Worm (Caenorhabditis elegans) whole organism, L1 larva: ENCODE data around the gene C49F8.3.

ENCODE experiments used
- C04F5.9 ChIP-seq: sonication (generic microtip); optimal IDR thresholded peaks from 2 replicates; lab custom pipeline; 2016; ENCODE audit warnings: missing genetic modification characterization, missing compliant biosample characterization
- F16B12.6 ChIP-seq: fragments of 150-350 bp; optimal IDR thresholded peaks from 2 replicates; lab custom pipeline; 2014; ENCODE audit warnings: missing biosample characterization, missing genetic modification characterization
- aha-1 ChIP-seq: fragments of 150-350 bp; optimal IDR thresholded peaks from 2 replicates; lab custom pipeline; 2014; ENCODE audit warnings: missing biosample characterization, missing genetic modification characterization
- blmp-1 ChIP-seq: fragments of 150-350 bp; optimal IDR thresholded peaks from 2 replicates; lab custom pipeline; 2014; ENCODE audit warnings: missing biosample characterization, missing genetic modification characterization
- ceh-63 ChIP-seq: fragments of 200-800 bp; sonication (Bioruptor generic); optimal IDR thresholded peaks from 2 replicates; lab custom pipeline; 2018; ENCODE audit warnings: mild to moderate bottlenecking, missing genetic modification characterization, missing compliant biosample characterization
- ceh-8 ChIP-seq: fragments of 200-800 bp; sonication (Bioruptor generic); optimal IDR thresholded peaks from 2 replicates; lab custom pipeline; 2018; ENCODE audit warnings: mild to moderate bottlenecking, missing genetic modification characterization, moderate library complexity, missing compliant biosample characterization
- ceh-82 ChIP-seq, 3 experiments: fragments of 150-350 bp in 1 of 3; sonication (generic microtip) in 2 of 3; optimal IDR thresholded peaks; 2 replicates each; lab custom pipeline; 2014 to 2017; ENCODE audit warnings: missing biosample characterization in 3 of 3, missing genetic modification characterization in 3 of 3
- dpl-1 ChIP-seq, 3 experiments: fragments of 150-350 bp in 2 of 3; sonication (generic microtip) in 1 of 3; optimal IDR thresholded peaks; 2 replicates each; lab custom pipeline; 2014 to 2017; ENCODE audit warnings: missing biosample characterization in 3 of 3, missing genetic modification characterization in 3 of 3, missing genetic modification reagents in 3 of 3
- dsc-1 ChIP-seq: sonication (generic microtip); optimal IDR thresholded peaks from 2 replicates; lab custom pipeline; 2016; ENCODE audit warnings: mild to moderate bottlenecking, missing genetic modification characterization, missing compliant biosample characterization
- efl-1 ChIP-seq, 4 experiments: fragments of 150-350 bp; optimal IDR thresholded peaks in 3 of 4; peaks in 1 of 4; 1 replicate in 1 of 4; 2 replicates in 3 of 4; lab custom pipeline; 2014; ENCODE audit warnings: missing biosample characterization in 2 of 4, missing genetic modification characterization in 2 of 4, missing genetic modification reagents in 2 of 4
- egl-27 ChIP-seq, 2 experiments: fragments of 150-350 bp in 1 of 2; sonication (generic microtip); optimal IDR thresholded peaks; 3 replicates each; lab custom pipeline; 2017 to 2018; ENCODE audit warnings: missing biosample characterization in 2 of 2, missing genetic modification characterization in 2 of 2, missing genetic modification reagents in 2 of 2
- elt-2 ChIP-seq: sonication (generic microtip); optimal IDR thresholded peaks from 2 replicates; lab custom pipeline; 2016; ENCODE audit warnings: missing genetic modification characterization, mild to moderate bottlenecking, inconsistent platforms, missing compliant biosample characterization, missing genetic modification reagents
- elt-3 ChIP-seq, 6 experiments: fragments of 150-350 bp in 1 of 6; sonication (generic microtip); optimal IDR thresholded peaks; 2 replicates each; lab custom pipeline; 2017 to 2018; ENCODE audit warnings: missing biosample characterization in 6 of 6, missing genetic modification characterization in 6 of 6, inconsistent platforms in 1 of 6
- fkh-10 ChIP-seq: sonication (generic microtip); optimal IDR thresholded peaks from 2 replicates; lab custom pipeline; 2017; ENCODE audit warnings: missing biosample characterization, missing genetic modification reagents, missing genetic modification characterization
- fos-1 ChIP-seq: fragments of 150-350 bp; optimal IDR thresholded peaks from 2 replicates; lab custom pipeline; 2014; ENCODE audit warnings: missing biosample characterization, missing genetic modification characterization
- hlh-4 ChIP-seq: sonication (generic microtip); optimal IDR thresholded peaks from 2 replicates; lab custom pipeline; 2016; ENCODE audit warnings: mild to moderate bottlenecking, missing genetic modification characterization, missing compliant biosample characterization
- hpl-2 ChIP-seq: fragments of 150-350 bp; optimal IDR thresholded peaks from 2 replicates; lab custom pipeline; 2014; ENCODE audit warnings: missing biosample characterization, missing genetic modification reagents, missing genetic modification characterization
- isw-1 ChIP-seq: fragments of 200-800 bp; sonication (Bioruptor generic); IDR thresholded peaks from 2 replicates; pipeline ENCODE4 v1.3.6; 2022; ENCODE audit warnings: missing genetic modification characterization, missing compliant biosample characterization
- lin-14 ChIP-seq: fragments of 200-800 bp; sonication (Bioruptor generic); optimal IDR thresholded peaks from 2 replicates; lab custom pipeline; 2018; ENCODE audit warnings: mild to moderate bottlenecking, missing genetic modification characterization, moderate library complexity, missing compliant biosample characterization
- lin-15B ChIP-seq: fragments of 150-350 bp; sonication (generic microtip); optimal IDR thresholded peaks from 3 replicates; lab custom pipeline; 2014; ENCODE audit warnings: missing biosample characterization, missing genetic modification characterization
- lin-35 ChIP-seq, 2 experiments: fragments of 150-350 bp; optimal IDR thresholded peaks; 2 replicates each; lab custom pipeline; 2014; ENCODE audit warnings: missing biosample characterization in 2 of 2, missing genetic modification characterization in 2 of 2, missing genetic modification reagents in 2 of 2
- lsy-2 ChIP-seq, 2 experiments: fragments of 150-350 bp; optimal IDR thresholded peaks; 2 replicates each; lab custom pipeline; 2014; ENCODE audit warnings: missing biosample characterization in 2 of 2, missing genetic modification characterization in 2 of 2
- mab-9 ChIP-seq: fragments of 200-800 bp; sonication (Bioruptor generic); IDR thresholded peaks from 2 replicates; pipeline ENCODE4 v1.3.6; 2022; ENCODE audit warnings: missing genetic modification reagents, missing genetic modification characterization, missing compliant biosample characterization
- mdl-1 ChIP-seq, 2 experiments: fragments of 150-350 bp; optimal IDR thresholded peaks; 2 replicates each; lab custom pipeline; 2014 to 2017; ENCODE audit warnings: missing biosample characterization in 2 of 2, missing genetic modification characterization in 2 of 2, inconsistent platforms in 1 of 2
- mep-1 ChIP-seq: fragments of 150-350 bp; optimal IDR thresholded peaks from 2 replicates; lab custom pipeline; 2014; ENCODE audit warnings: missing biosample characterization, missing genetic modification characterization
- nhr-11 ChIP-seq: fragments of 150-350 bp; optimal IDR thresholded peaks from 2 replicates; lab custom pipeline; 2014; ENCODE audit warnings: missing biosample characterization, missing genetic modification characterization
- nhr-19 ChIP-seq: fragments of 200-800 bp; sonication (Bioruptor generic); conservative IDR thresholded peaks from 2 replicates; pipeline ENCODE4 v1.3.6; 2022; ENCODE audit warnings: missing genetic modification characterization, missing compliant biosample characterization
- nhr-20 ChIP-seq: sonication (generic microtip); optimal IDR thresholded peaks from 2 replicates; lab custom pipeline; 2016; ENCODE audit warnings: mild to moderate bottlenecking, missing genetic modification characterization, missing compliant biosample characterization
- nhr-71 ChIP-seq: sonication (generic microtip); optimal IDR thresholded peaks from 2 replicates; lab custom pipeline; 2016; ENCODE audit warnings: mild to moderate bottlenecking, missing genetic modification characterization, moderate library complexity, missing compliant biosample characterization
- nhr-90 ChIP-seq: sonication (generic microtip); optimal IDR thresholded peaks from 2 replicates; lab custom pipeline; 2016; ENCODE audit warnings: mild to moderate bottlenecking, missing genetic modification characterization, missing compliant biosample characterization; ENCODE audit not compliant: poor library complexity
- pqm-1 ChIP-seq: sonication (generic microtip); optimal IDR thresholded peaks from 3 replicates; lab custom pipeline; 2017; ENCODE audit warnings: missing biosample characterization, missing genetic modification characterization
- rnt-1 ChIP-seq: sonication (generic microtip); optimal IDR thresholded peaks from 2 replicates; lab custom pipeline; 2016; ENCODE audit warnings: mild to moderate bottlenecking, missing genetic modification characterization, moderate library complexity, missing compliant biosample characterization
- skn-1 ChIP-seq: fragments of 150-350 bp; optimal IDR thresholded peaks from 2 replicates; lab custom pipeline; 2014; ENCODE audit warnings: missing biosample characterization, missing genetic modification characterization
- snu-23 ChIP-seq: sonication (generic microtip); optimal IDR thresholded peaks from 2 replicates; lab custom pipeline; 2016; ENCODE audit warnings: missing genetic modification characterization, missing compliant biosample characterization
- sup-37 ChIP-seq: fragments of 200-800 bp; sonication (Bioruptor generic); optimal IDR thresholded peaks from 2 replicates; lab custom pipeline; 2018; ENCODE audit warnings: mild to moderate bottlenecking, missing genetic modification characterization, missing compliant biosample characterization
- tbx-2 ChIP-seq: sonication (generic microtip); optimal IDR thresholded peaks from 2 replicates; lab custom pipeline; 2016; ENCODE audit warnings: missing genetic modification characterization, missing compliant biosample characterization
- unc-130 ChIP-seq: fragments of 150-350 bp; optimal IDR thresholded peaks from 2 replicates; lab custom pipeline; 2017; ENCODE audit warnings: missing biosample characterization, missing genetic modification characterization, inconsistent platforms
- unc-86 ChIP-seq: sonication (generic microtip); optimal IDR thresholded peaks from 2 replicates; lab custom pipeline; 2016; ENCODE audit warnings: missing genetic modification characterization, missing compliant biosample characterization
- unc-98 ChIP-seq: fragments of 200-800 bp; sonication (Bioruptor generic); IDR thresholded peaks from 2 replicates; pipeline ENCODE4 v1.3.6; 2022; ENCODE audit warnings: missing genetic modification characterization, missing compliant biosample characterization
- vab-15 ChIP-seq: sonication (generic microtip); optimal IDR thresholded peaks from 2 replicates; lab custom pipeline; 2017; ENCODE audit warnings: missing genotype, mild to moderate bottlenecking, missing genetic modification characterization, missing compliant biosample characterization
- zag-1 ChIP-seq: fragments of 150-350 bp; optimal IDR thresholded peaks from 2 replicates; lab custom pipeline; 2014; ENCODE audit warnings: missing biosample characterization, missing genetic modification characterization
- ztf-11 ChIP-seq, 2 experiments: sonication (generic microtip); optimal IDR thresholded peaks; 2 replicates each; lab custom pipeline; 2016 to 2017; ENCODE audit warnings: missing genetic modification characterization in 2 of 2, missing biosample characterization in 1 of 2, missing compliant biosample characterization in 1 of 2
- ztf-4 ChIP-seq: fragments of 150-350 bp; optimal IDR thresholded peaks from 2 replicates; lab custom pipeline; 2014; ENCODE audit warnings: missing biosample characterization, missing genetic modification characterization

The C49F8.3 gene

ce11 chrX:13366955-13367354 lies 20.4 kb downstream of the C49F8.3 start:
- TF ChIP-seq lin-14 (GFP tag; lab: Kevin White, UChicago) (peak; percentile 48), mab-9 (GFP tag; lab: Robert Waterston, UW) (no peak), nhr-19 (0 out of 2 replicates have a peak, but pooled peaks have one; percentile 8), tbx-2 (tag; lab: Kevin White, UChicago) (no peak), lsy-2 (tag; optimal IDR thresholded peaks at IDR 0.05; lab: Kevin White, UChicago) (no peak), nhr-71 (tag; lab: Kevin White, UChicago) (peak; percentile 36), fos-1 (tag; lab: Kevin White, UChicago) (no peak), zag-1 (tag; lab: Kevin White, UChicago) (no peak), ceh-8 (GFP tag; lab: Kevin White, UChicago) (no peak), snu-23 (GFP tag; lab: Kevin White, UChicago) (peak; percentile 42), nhr-20 (peak; percentile 78), efl-1 (optimal IDR thresholded peaks at IDR 0.05; lab: Kevin White, UChicago) (no peak), efl-1 (GFP tag; optimal IDR thresholded peaks at IDR 0.05 in 1 of 2; lab: Kevin White, UChicago) (peak in 1 of 2 experiments; percentile 56), ztf-4 (no peak), mdl-1 (tag; optimal IDR thresholded peaks at IDR 0.05; lab: Kevin White, UChicago) (peak in 1 of 2 experiments; percentile 70), ceh-63 (GFP tag; lab: Kevin White, UChicago) (no peak), elt-3 (tag; optimal IDR thresholded peaks at IDR 0.05; lab: Kevin White, UChicago) (peak in 1 of 6 experiments; percentile 44), blmp-1 (tag; lab: Kevin White, UChicago) (peak; percentile 15), nhr-90 (tag; lab: Kevin White, UChicago) (no peak), lin-35 (GFP tag; optimal IDR thresholded peaks at IDR 0.05; lab: Kevin White, UChicago) (peak in 1 of 2 experiments; percentile 56)

- TF ChIP-seq isw-1 (GFP tag; lab: Robert Waterston, UW) (no peak), fkh-10 (GFP tag; lab: Kevin White, UChicago) (peak; percentile 4), mab-9 (GFP tag; lab: Robert Waterston, UW) (no peak), elt-3 (tag; optimal IDR thresholded peaks at IDR 0.05; lab: Kevin White, UChicago) (no peak), dpl-1 (GFP tag; optimal IDR thresholded peaks at IDR 0.05; lab: Kevin White, UChicago) (no peak), unc-86 (tag; lab: Kevin White, UChicago) (peak; percentile 48), elt-2 (no peak), egl-27 (tag; optimal IDR thresholded peaks at IDR 0.05; lab: Kevin White, UChicago) (no peak), rnt-1 (tag; lab: Kevin White, UChicago) (no peak), C04F5.9 (tag; lab: Kevin White, UChicago) (no peak), aha-1 (tag; lab: Kevin White, UChicago) (no peak), nhr-11 (tag; lab: Kevin White, UChicago) (no peak), unc-98 (GFP tag; lab: Robert Waterston, UW) (no peak), hpl-2 (GFP tag; lab: Kevin White, UChicago) (no peak), nhr-90 (tag; lab: Kevin White, UChicago) (no peak), unc-130 (no peak), lin-15B (tag; lab: Kevin White, UChicago) (no peak), ceh-8 (GFP tag; lab: Kevin White, UChicago) (no peak), vab-15 (no peak), skn-1 (tag; lab: Kevin White, UChicago) (no peak), ceh-63 (GFP tag; lab: Kevin White, UChicago) (no peak), lin-14 (GFP tag; lab: Kevin White, UChicago) (peak; percentile 40)
Observed at ce11 chrX:13364897-13365296, 22.4 kb downstream of the C49F8.3 start, which contains the start of gene C49F8.1. TSS of gene C49F8.1 (minus strand) at chrX:13364997.

- no peak for TF ChIP-seq lin-14 (GFP tag; lab: Kevin White, UChicago)
- TF ChIP-seq isw-1 (GFP tag; lab: Robert Waterston, UW) = no peak
- TF ChIP-seq fos-1 (tag; lab: Kevin White, UChicago) = no peak
- TF ChIP-seq hlh-4 = no peak
- no peak for TF ChIP-seq ztf-11 (tag; optimal IDR thresholded peaks at IDR 0.05; lab: Kevin White, UChicago)
- no peak for TF ChIP-seq mep-1
- TF ChIP-seq mdl-1 (tag; optimal IDR thresholded peaks at IDR 0.05; lab: Kevin White, UChicago) = no peak
- TF ChIP-seq ceh-8 (GFP tag; lab: Kevin White, UChicago) = no peak
- no peak for TF ChIP-seq egl-27 (tag; optimal IDR thresholded peaks at IDR 0.05; lab: Kevin White, UChicago)
- TF ChIP-seq lsy-2 (tag; optimal IDR thresholded peaks at IDR 0.05; lab: Kevin White, UChicago) = no peak
- no peak for TF ChIP-seq nhr-71 (tag; lab: Kevin White, UChicago)
- no peak for TF ChIP-seq ceh-82 (tag; optimal IDR thresholded peaks at IDR 0.05; lab: Kevin White, UChicago)
- no peak for TF ChIP-seq sup-37 (GFP tag; lab: Kevin White, UChicago)
- TF ChIP-seq elt-3 (tag; optimal IDR thresholded peaks at IDR 0.05; lab: Kevin White, UChicago) = no peak
- no peak for TF ChIP-seq nhr-20
- no peak for TF ChIP-seq dsc-1 (tag; lab: Kevin White, UChicago)
- TF ChIP-seq pqm-1 = no peak
- TF ChIP-seq F16B12.6 = no peak
Observed at ce11 chrX:13362486-13362885, 24.9 kb downstream of the C49F8.3 start, which contains the start of gene C49F8.15. TSS of gene C49F8.15 (minus strand) at chrX:13362586.
